Worm (Caenorhabditis elegans): ENCODE data around the gene sre-19.

ce11 chrIV:12275892-12276291 lies 37.1 kb upstream of the sre-19 start, which contains the start of gene vps-8:
- TF ChIP-seq lin-1 (GFP tag; IDR thresholded peaks at IDR 0.05) = no peak
- no peak for TF ChIP-seq egl-27 (tag; optimal IDR thresholded peaks at IDR 0.05)
